Fruit fly (Drosophila melanogaster) whole organism, wandering third instar larva: ENCODE results near the gene CG43136.
A peak's percentile ranks its signal among the peaks of the same experiment; 100 is the strongest.

Experiments
- Abd-B ChIP-seq: fragments of >200 bp; optimal IDR thresholded peaks from 2 replicates; lab custom pipeline; 2017; ENCODE audit warnings: missing biosample characterization, missing genetic modification characterization
- CG32264 ChIP-seq: fragments of 200-800 bp; sonication (Bioruptor generic); optimal IDR thresholded peaks from 2 replicates; lab custom pipeline; 2016; ENCODE audit warnings: missing biosample characterization, missing genetic modification characterization
- CG9705 ChIP-seq: fragments of 200-800 bp; sonication (Bioruptor generic); optimal IDR thresholded peaks from 2 replicates; lab custom pipeline; 2018; ENCODE audit warnings: missing biosample characterization, mild to moderate bottlenecking, missing genetic modification characterization
- CrebA ChIP-seq: fragments of 200-800 bp; sonication (Bioruptor generic); optimal IDR thresholded peaks from 2 replicates; lab custom pipeline; 2016; ENCODE audit warnings: missing biosample characterization, mild to moderate bottlenecking, missing genetic modification characterization, borderline replicate concordance
- Dfd ChIP-seq: fragments of >200 bp; optimal IDR thresholded peaks from 2 replicates; lab custom pipeline; 2017; ENCODE audit warnings: missing biosample characterization, missing genetic modification characterization
- Dif ChIP-seq: fragments of 200-275, 200-300 bp; sonication (Bioruptor generic); optimal IDR thresholded peaks from 2 replicates; lab custom pipeline; 2018; ENCODE audit warnings: missing biosample characterization, missing genetic modification characterization; ENCODE audit not compliant: partially characterized antibody
- GATAd ChIP-seq: sonication (Bioruptor generic); optimal IDR thresholded peaks from 2 replicates; lab custom pipeline; 2016; ENCODE audit warnings: missing biosample characterization, missing genetic modification characterization
- HLH106 ChIP-seq: fragments of 200-800 bp; optimal IDR thresholded peaks from 3 replicates; lab custom pipeline; 2019; ENCODE audit warnings: missing biosample characterization, mild to moderate bottlenecking, missing genetic modification characterization, moderate library complexity
- Hnf4 ChIP-seq: fragments of 200-800 bp; sonication (Bioruptor generic); optimal IDR thresholded peaks from 2 replicates; lab custom pipeline; 2016; ENCODE audit warnings: missing biosample characterization, mild to moderate bottlenecking, missing genetic modification characterization
- Hr78 ChIP-seq: fragments of >200 bp; optimal IDR thresholded peaks from 2 replicates; lab custom pipeline; 2017; ENCODE audit warnings: missing biosample characterization, missing genetic modification characterization
- Hr83 ChIP-seq: fragments of 200-300 bp; sonication (Bioruptor generic); optimal IDR thresholded peaks from 2 replicates; lab custom pipeline; 2016; ENCODE audit warnings: missing biosample characterization, mild to moderate bottlenecking, missing genetic modification characterization, moderate library complexity; ENCODE audit not compliant: poor library complexity, severe bottlenecking
- Jra ChIP-seq: sonication (Bioruptor generic); optimal IDR thresholded peaks from 2 replicates; lab custom pipeline; 2016; ENCODE audit warnings: missing biosample characterization, missing genetic modification characterization
- Mio ChIP-seq: sonication (Bioruptor generic); optimal IDR thresholded peaks from 2 replicates; lab custom pipeline; 2016; ENCODE audit warnings: missing biosample characterization, missing genetic modification characterization
- Myc ChIP-seq: fragments of >200 bp; optimal IDR thresholded peaks from 2 replicates; lab custom pipeline; 2017
- N ChIP-seq: fragments of >200 bp; optimal IDR thresholded peaks from 2 replicates; lab custom pipeline; 2018; ENCODE audit warnings: missing biosample characterization, missing external identifiers, missing genetic modification characterization
- OdsH ChIP-seq: fragments of 200-800 bp; sonication (Bioruptor generic); optimal IDR thresholded peaks from 2 replicates; lab custom pipeline; 2016; ENCODE audit warnings: missing biosample characterization, mild to moderate bottlenecking, missing genetic modification characterization
- Rel ChIP-seq, 2 experiments: fragments of 200-800 bp; sonication (Bioruptor generic) in 1 of 2; optimal IDR thresholded peaks; 2 replicates in 1 of 2; 3 replicates in 1 of 2; lab custom pipeline; 2016 to 2019; ENCODE audit warnings: mild to moderate bottlenecking in 2 of 2, missing biosample characterization in 2 of 2, missing genetic modification characterization in 2 of 2, moderate library complexity in 1 of 2
- Sp1 ChIP-seq: fragments of 200-800 bp; sonication (Bioruptor generic); optimal IDR thresholded peaks from 3 replicates; lab custom pipeline; 2019; ENCODE audit warnings: missing biosample characterization, mild to moderate bottlenecking, missing genetic modification characterization, moderate library complexity
- Vsx2 ChIP-seq: fragments of 200-300, 225-300 bp; sonication (Bioruptor generic); optimal IDR thresholded peaks from 2 replicates; lab custom pipeline; 2018; ENCODE audit warnings: missing biosample characterization, missing genetic modification characterization; ENCODE audit not compliant: partially characterized antibody
- br ChIP-seq: fragments of 200-800 bp; sonication (Bioruptor generic); optimal IDR thresholded peaks from 2 replicates; lab custom pipeline; 2016; ENCODE audit warnings: missing biosample characterization, missing genetic modification characterization
- brk ChIP-seq: fragments of 200-800 bp; sonication (Bioruptor generic); optimal IDR thresholded peaks from 2 replicates; lab custom pipeline; 2016; ENCODE audit warnings: missing biosample characterization, mild to moderate bottlenecking, missing genetic modification characterization
- dl ChIP-seq, 2 experiments: fragments of 175-275, 200-275 bp in 1 of 2; fragments of 200-275 bp in 1 of 2; sonication (Bioruptor generic); optimal IDR thresholded peaks; lab custom pipeline; 2018; ENCODE audit warnings: mild to moderate bottlenecking in 2 of 2, missing biosample characterization in 2 of 2, missing genetic modification characterization in 2 of 2, moderate library complexity in 2 of 2; ENCODE audit not compliant: partially characterized antibody in 2 of 2, insufficient read depth in 1 of 2
- dmrt93B ChIP-seq: fragments of 200-800 bp; sonication (Bioruptor generic); optimal IDR thresholded peaks from 2 replicates; lab custom pipeline; 2018; ENCODE audit warnings: missing biosample characterization, mild to moderate bottlenecking, missing genetic modification characterization
- dsf ChIP-seq: sonication (Bioruptor generic); optimal IDR thresholded peaks from 2 replicates; lab custom pipeline; 2016; ENCODE audit warnings: missing biosample characterization, missing genetic modification characterization, borderline replicate concordance
- ey ChIP-seq: fragments of 200-800 bp; sonication (Bioruptor generic); optimal IDR thresholded peaks from 2 replicates; lab custom pipeline; 2016; ENCODE audit warnings: missing biosample characterization, missing genetic modification characterization
- foxo ChIP-seq, 2 experiments: fragments of 200-800 bp; sonication (Bioruptor generic); optimal IDR thresholded peaks; 2 replicates in 1 of 2; 3 replicates in 1 of 2; lab custom pipeline; 2016 to 2017; ENCODE audit warnings: missing biosample characterization in 2 of 2, missing genetic modification characterization in 2 of 2
- fru ChIP-seq: fragments of 200-800 bp; sonication (Bioruptor generic); optimal IDR thresholded peaks from 3 replicates; lab custom pipeline; 2016; ENCODE audit warnings: missing biosample characterization, mild to moderate bottlenecking, missing genetic modification characterization
- h ChIP-seq: fragments of 200-800 bp; sonication (Bioruptor generic); optimal IDR thresholded peaks from 3 replicates; lab custom pipeline; 2016; ENCODE audit warnings: missing biosample characterization, mild to moderate bottlenecking, missing genetic modification characterization
- jim ChIP-seq: fragments of 175-275, 200-325 bp; sonication (Bioruptor generic); optimal IDR thresholded peaks from 2 replicates; lab custom pipeline; 2016; ENCODE audit warnings: missing biosample characterization, mild to moderate bottlenecking, missing genetic modification characterization
- lola ChIP-seq: fragments of >200 bp; optimal IDR thresholded peaks from 2 replicates; lab custom pipeline; 2017; ENCODE audit warnings: missing biosample characterization, missing genetic modification characterization
- pan ChIP-seq: fragments of >200 bp; optimal IDR thresholded peaks from 2 replicates; lab custom pipeline; 2017
- psq ChIP-seq: fragments of 200-800 bp; sonication (Bioruptor generic); optimal IDR thresholded peaks from 3 replicates; lab custom pipeline; 2017; ENCODE audit warnings: missing biosample characterization, mild to moderate bottlenecking, missing genetic modification characterization, moderate library complexity
- rgr ChIP-seq: fragments of 200-800 bp; sonication (Bioruptor generic); optimal IDR thresholded peaks from 3 replicates; lab custom pipeline; 2016; ENCODE audit warnings: missing biosample characterization, mild to moderate bottlenecking, missing genetic modification characterization
- sage ChIP-seq: fragments of 200-800 bp; sonication (Bioruptor generic); optimal IDR thresholded peaks from 2 replicates; lab custom pipeline; 2016; ENCODE audit warnings: missing biosample characterization, mild to moderate bottlenecking, missing genetic modification characterization
- sv ChIP-seq: fragments of 200-800 bp; sonication (Bioruptor generic); optimal IDR thresholded peaks from 3 replicates; lab custom pipeline; 2016; ENCODE audit warnings: missing biosample characterization, missing genetic modification characterization
- tai ChIP-seq: sonication (Bioruptor generic); optimal IDR thresholded peaks from 2 replicates; lab custom pipeline; 2016; ENCODE audit warnings: missing biosample characterization, missing genetic modification characterization
- usp ChIP-seq: fragments of >200 bp; optimal IDR thresholded peaks from 2 replicates; lab custom pipeline; 2017; ENCODE audit warnings: missing biosample characterization, missing genetic modification characterization
- woc ChIP-seq: sonication (Bioruptor generic); optimal IDR thresholded peaks from 2 replicates; lab custom pipeline; 2016; ENCODE audit warnings: missing biosample characterization, mild to moderate bottlenecking, missing genetic modification characterization

Gene CG43136

DNA sequence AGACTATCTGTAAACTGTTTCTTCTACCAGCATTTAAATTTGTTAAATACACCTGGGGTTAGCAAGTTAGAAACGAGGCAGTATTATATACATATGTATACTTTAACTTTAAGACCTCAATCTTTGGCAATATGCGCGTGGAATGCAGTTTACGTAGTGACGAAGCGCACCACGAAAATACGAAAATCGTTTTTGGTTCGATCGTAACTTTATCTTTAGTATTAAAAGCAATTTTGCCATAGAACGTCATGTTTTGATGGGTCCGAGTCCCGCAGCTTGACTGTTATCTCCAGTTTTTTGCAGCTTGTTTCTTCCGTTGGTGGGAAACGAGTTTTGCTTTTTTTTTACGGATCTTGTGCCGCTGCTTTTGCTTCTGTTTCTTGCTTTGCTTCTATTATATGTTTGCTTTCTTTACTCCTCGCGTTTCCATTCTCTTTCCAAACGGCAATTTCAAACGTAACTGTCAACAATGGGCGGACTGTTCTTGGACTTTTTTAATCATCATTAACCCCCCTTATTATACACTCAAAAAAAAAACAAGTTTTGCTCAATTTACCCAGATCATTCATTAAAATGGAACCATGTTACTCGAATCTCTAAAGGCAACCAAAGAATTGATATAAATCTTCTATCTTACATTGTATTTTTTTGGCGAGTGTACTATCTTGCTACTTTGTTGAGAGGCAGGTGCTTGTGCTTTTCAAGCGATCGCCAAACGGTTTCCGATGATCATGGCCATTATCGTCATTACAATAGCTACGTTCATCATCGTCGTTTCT lies 38.3 kb downstream of the CG43136 start:
- TF ChIP-seq tai (GFP tag; lab: Kevin White, UChicago) = peak; percentile 49
- TF ChIP-seq woc (GFP tag; lab: Kevin White, UChicago) = peak; percentile 59
- TF ChIP-seq Mio = no peak
- peak; percentile 3 for TF ChIP-seq CG9705 (GFP tag; lab: Kevin White, UChicago)
- no peak for TF ChIP-seq dsf (GFP tag; lab: Kevin White, UChicago)
- no peak for TF ChIP-seq Jra (GFP tag; lab: Kevin White, UChicago)
- TF ChIP-seq HLH106 (tag; lab: Kevin White, UChicago) = peak; percentile 49
- no peak for TF ChIP-seq GATAd
- peak; percentile 57 for TF ChIP-seq fru
- no peak for TF ChIP-seq jim
- peak; percentile 84 for TF ChIP-seq psq (GFP tag; lab: Kevin White, UChicago)
- no peak for TF ChIP-seq Abd-B (GFP tag; lab: Kevin White, UChicago)
- TF ChIP-seq usp (GFP tag; lab: Kevin White, UChicago) = no peak
- peak; percentile 46 for TF ChIP-seq brk (GFP tag; lab: Kevin White, UChicago)
- no peak for TF ChIP-seq Hr78 (GFP tag; lab: Kevin White, UChicago)
- peak; percentile 79 for TF ChIP-seq rgr
- TF ChIP-seq Rel (GFP tag; optimal IDR thresholded peaks at IDR 0.05; lab: Kevin White, UChicago) = no peak
- no peak for TF ChIP-seq Rel (tag; optimal IDR thresholded peaks at IDR 0.05; lab: Kevin White, UChicago)
- TF ChIP-seq foxo (GFP tag; optimal IDR thresholded peaks at IDR 0.05; lab: Kevin White, UChicago) = peak; percentile 63 to 71
- TF ChIP-seq CrebA = peak; percentile 8
- no peak for TF ChIP-seq Dfd (GFP tag; lab: Kevin White, UChicago)
- peak; percentile 67 for TF ChIP-seq br (GFP tag; lab: Kevin White, UChicago)
- peak; percentile 29 for TF ChIP-seq Sp1 (GFP tag; lab: Kevin White, UChicago)
- no peak for TF ChIP-seq dl (GFP tag; optimal IDR thresholded peaks at IDR 0.05; lab: Kevin White, UChicago; ENCODE audit: insufficient read depth in 1 of 2, partially characterized antibody in 2 of 2)
- TF ChIP-seq N (GFP tag; lab: Kevin White, UChicago) = no peak
- TF ChIP-seq pan = no peak
- TF ChIP-seq h = peak; percentile 85
- peak; percentile 10 for TF ChIP-seq CG32264
- peak; percentile 71 for TF ChIP-seq ey (GFP tag; lab: Kevin White, UChicago)
- TF ChIP-seq Hr83 = no peak
- TF ChIP-seq sage (GFP tag; lab: Kevin White, UChicago) = no peak
- no peak for TF ChIP-seq dmrt93B
- TF ChIP-seq Dif (GFP tag; lab: Kevin White, UChicago) = no peak
- TF ChIP-seq Myc (lab: Kevin White, UChicago) = no peak
- TF ChIP-seq Hnf4 = peak; percentile 58
- TF ChIP-seq lola (GFP tag; lab: Kevin White, UChicago) = no peak
- no peak for TF ChIP-seq Vsx2
- TF ChIP-seq sv (GFP tag; lab: Kevin White, UChicago) = no peak
- TF ChIP-seq OdsH (GFP tag; lab: Kevin White, UChicago) = peak; percentile 65

DNA sequence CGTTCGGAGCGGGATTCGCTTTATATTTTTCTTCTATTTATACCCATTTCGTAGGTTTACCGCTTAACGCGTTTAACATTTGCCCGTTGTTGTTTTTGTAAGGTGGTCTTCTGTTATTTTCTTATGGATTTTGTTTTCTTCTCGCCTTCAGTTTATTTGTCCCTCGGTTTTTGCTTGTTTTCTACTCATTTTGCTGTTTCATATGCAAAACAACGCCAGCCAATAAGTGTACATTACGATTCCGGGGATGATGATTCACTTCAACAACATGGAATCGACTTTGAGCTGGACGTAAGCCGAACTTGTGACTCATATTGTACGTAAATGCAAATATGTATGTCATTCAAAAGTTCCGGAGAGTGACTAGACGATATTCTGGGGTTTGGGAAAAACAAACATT lies 39.0 kb downstream of the CG43136 start:
- TF ChIP-seq Abd-B (GFP tag; lab: Kevin White, UChicago) (no peak), rgr (no peak), dmrt93B (no peak), CG9705 (GFP tag; lab: Kevin White, UChicago) (no peak), Sp1 (GFP tag; lab: Kevin White, UChicago) (no peak), Dfd (GFP tag; lab: Kevin White, UChicago) (no peak), lola (GFP tag; lab: Kevin White, UChicago) (no peak), OdsH (GFP tag; lab: Kevin White, UChicago) (no peak), jim (no peak), Mio (no peak), pan (no peak), GATAd (no peak), Rel (GFP tag; optimal IDR thresholded peaks at IDR 0.05; lab: Kevin White, UChicago) (no peak), Rel (tag; optimal IDR thresholded peaks at IDR 0.05; lab: Kevin White, UChicago) (no peak), h (no peak), usp (GFP tag; lab: Kevin White, UChicago) (no peak), dl (GFP tag; optimal IDR thresholded peaks at IDR 0.05; lab: Kevin White, UChicago; ENCODE audit: insufficient read depth in 1 of 2, partially characterized antibody in 2 of 2) (no peak), Myc (lab: Kevin White, UChicago) (no peak), Vsx2 (no peak), N (GFP tag; lab: Kevin White, UChicago) (no peak)
